Worm (Caenorhabditis elegans) whole organism, L4/young adult: ENCODE results near the gene gtf-2H1.

ENCODE experiments used
- dao-5 ChIP-seq: sonication (generic microtip); optimal IDR thresholded peaks from 2 replicates; lab custom pipeline; 2016; ENCODE audit warnings: missing genotype, missing genetic modification characterization, moderate library complexity, missing compliant biosample characterization
- him-1 ChIP-seq: sonication (generic microtip); optimal IDR thresholded peaks from 2 replicates; lab custom pipeline; 2016; ENCODE audit warnings: missing genotype, missing genetic modification reagents, missing genetic modification characterization, missing compliant biosample characterization

- no peak for TF ChIP-seq dao-5 (tag; lab: Kevin White, UChicago)
- TF ChIP-seq him-1 (tag; lab: Kevin White, UChicago) = no peak
Observed at ce11 chrIV:207885-208284, 23.7 kb downstream of the gtf-2H1 start, which contains the start of gene Y38C1AA.1.
